Worm (Caenorhabditis elegans): ENCODE measurements around the gene C23F12.3.

- TF ChIP-seq ztf-23 (GFP tag; IDR thresholded peaks at IDR 0.05), result no peak; the same call in none of the 2 replicates
- peak; percentile 63; the same call in 1 of the 2 replicates for TF ChIP-seq tab-1 (GFP tag; IDR thresholded peaks at IDR 0.05)
- peak; percentile 82 for TF ChIP-seq flt-1 (GFP tag; IDR thresholded peaks at IDR 0.05)
Observed at ce11 chrX:9372987-9373386, 18.5 kb upstream of the C23F12.3 start.
